Worm (Caenorhabditis elegans): Measurements from ENCODE around the gene W06H8.2.
A peak's percentile ranks its signal among the peaks of the same experiment; 100 is the strongest.

The W06H8.2 gene

ce11 chrV:6213845-6214244, 7.3 kb downstream of the W06H8.2 start (continued):
- no peak for TF ChIP-seq aly-2 (tag; optimal IDR thresholded peaks at IDR 0.05)
- TF ChIP-seq skn-1 (tag; optimal IDR thresholded peaks at IDR 0.05) = peak; percentile 19
- no peak for TF ChIP-seq peb-1 (tag; optimal IDR thresholded peaks at IDR 0.05)
- TF ChIP-seq ceh-16 (tag; optimal IDR thresholded peaks at IDR 0.05) = no peak
- TF ChIP-seq nhr-23 (tag; optimal IDR thresholded peaks at IDR 0.05) = no peak
- no peak for TF ChIP-seq mbf-1 (tag; optimal IDR thresholded peaks at IDR 0.05)
- TF ChIP-seq ama-1 (optimal IDR thresholded peaks at IDR 0.05) = no peak

ce11 chrV:6214465-6214864, 7.9 kb downstream of the W06H8.2 start:
- no peak for TF ChIP-seq egl-27 (tag; optimal IDR thresholded peaks at IDR 0.05)
- TF ChIP-seq nhr-237 (tag; optimal IDR thresholded peaks at IDR 0.05) = no peak
- TF ChIP-seq nhr-25 (tag; optimal IDR thresholded peaks at IDR 0.05) = no peak
- no peak for TF ChIP-seq ama-1 (optimal IDR thresholded peaks at IDR 0.05)
- no peak for TF ChIP-seq nhr-6 (tag; optimal IDR thresholded peaks at IDR 0.05)
- TF ChIP-seq elt-3 (tag; optimal IDR thresholded peaks at IDR 0.05) = no peak
- no peak for TF ChIP-seq nhr-10 (tag; optimal IDR thresholded peaks at IDR 0.05)
- no peak for TF ChIP-seq aly-2 (tag; optimal IDR thresholded peaks at IDR 0.05)
- no peak for TF ChIP-seq alr-1 (tag; optimal IDR thresholded peaks at IDR 0.05)

- TF ChIP-seq sma-9 (GFP tag; optimal IDR thresholded peaks at IDR 0.05) = peak; percentile 5
- TF ChIP-seq sma-9 (tag; optimal IDR thresholded peaks at IDR 0.05) = no peak
- no peak for TF ChIP-seq ama-1 (optimal IDR thresholded peaks at IDR 0.05)
- TF ChIP-seq mab-5 (tag; optimal IDR thresholded peaks at IDR 0.05) = no peak
Observed at ce11 chrV:6217142-6217541, 10.6 kb downstream of the W06H8.2 start.

ce11 chrV:6217834-6218233, 11.3 kb downstream of the W06H8.2 start, which contains the start of gene str-206:
Gene str-206, plus strand, starts transcription at chrV:6218134.
- TF ChIP-seq mab-5 (tag; optimal IDR thresholded peaks at IDR 0.05) (no peak), ztf-4 (tag; optimal IDR thresholded peaks at IDR 0.05) (no peak), snpc-4 (tag; optimal IDR thresholded peaks at IDR 0.05) (no peak), lin-13 (GFP tag; optimal IDR thresholded peaks at IDR 0.05) (no peak), crh-2 (tag; optimal IDR thresholded peaks at IDR 0.05) (no peak), dmd-4 (tag; optimal IDR thresholded peaks at IDR 0.05) (no peak), nhr-23 (tag; optimal IDR thresholded peaks at IDR 0.05) (no peak), ceh-82 (tag; optimal IDR thresholded peaks at IDR 0.05) (no peak), nhr-12 (tag; optimal IDR thresholded peaks at IDR 0.05) (no peak), fos-1 (tag; optimal IDR thresholded peaks at IDR 0.05) (no peak), elt-3 (tag; optimal IDR thresholded peaks at IDR 0.05) (no peak), elt-1 (tag; optimal IDR thresholded peaks at IDR 0.05) (no peak), nhr-6 (tag; optimal IDR thresholded peaks at IDR 0.05) (no peak), peb-1 (tag; optimal IDR thresholded peaks at IDR 0.05) (no peak), zag-1 (tag; optimal IDR thresholded peaks at IDR 0.05) (no peak), ceh-16 (tag; optimal IDR thresholded peaks at IDR 0.05) (no peak), egl-27 (tag; optimal IDR thresholded peaks at IDR 0.05) (no peak), mdl-1 (tag; optimal IDR thresholded peaks at IDR 0.05) (no peak), unc-62 (GFP tag; optimal IDR thresholded peaks at IDR 0.05) (no peak), ama-1 (optimal IDR thresholded peaks at IDR 0.05) (no peak)

- TF ChIP-seq skn-1 (tag; optimal IDR thresholded peaks at IDR 0.05) = no peak
- peak; percentile 29 for TF ChIP-seq ama-1 (optimal IDR thresholded peaks at IDR 0.05)
- no peak for TF ChIP-seq sma-9 (GFP tag; optimal IDR thresholded peaks at IDR 0.05)
- no peak for TF ChIP-seq sma-9 (tag; optimal IDR thresholded peaks at IDR 0.05)
- peak; percentile 25 for TF ChIP-seq sma-3 (GFP tag; optimal IDR thresholded peaks at IDR 0.05)
- TF ChIP-seq nhr-21 (tag; optimal IDR thresholded peaks at IDR 0.05) = peak; percentile 46
- no peak for TF ChIP-seq aly-2 (tag; optimal IDR thresholded peaks at IDR 0.05)
- TF ChIP-seq dmd-4 (tag; optimal IDR thresholded peaks at IDR 0.05) = peak; percentile 7
Observed at ce11 chrV:6220752-6221151, 14.2 kb downstream of the W06H8.2 start.

ce11 chrV:6221292-6221691, 14.7 kb downstream of the W06H8.2 start:
- no peak for TF ChIP-seq lin-11 (tag; optimal IDR thresholded peaks at IDR 0.05)
- TF ChIP-seq ama-1 (optimal IDR thresholded peaks at IDR 0.05) = peak; percentile 30
- TF ChIP-seq ztf-1 (GFP tag; conservative IDR thresholded peaks at IDR 0.05) = no peak
- peak; percentile 10 for TF ChIP-seq crh-2 (tag; optimal IDR thresholded peaks at IDR 0.05)
- no peak for TF ChIP-seq F13H6.1 (tag; optimal IDR thresholded peaks at IDR 0.05)
- peak; percentile 5 for TF ChIP-seq nhr-6 (tag; optimal IDR thresholded peaks at IDR 0.05)
- TF ChIP-seq nhr-237 (tag; optimal IDR thresholded peaks at IDR 0.05) = no peak

All from whole organism, L2 larva.